Fruit fly (Drosophila melanogaster) whole organism, pupa: ENCODE results near the gene PolI.

Experiments used
- CG12605 ChIP-seq: fragments of 200-800 bp; sonication (Bioruptor generic); IDR thresholded peaks from 2 replicates; pipeline ENCODE4 v1.3.6; 2022; ENCODE audit warnings: missing biosample characterization, missing genetic modification characterization
- EcR ChIP-seq: fragments of 200-800 bp; sonication (Bioruptor generic); optimal IDR thresholded peaks from 3 replicates; lab custom pipeline; 2019; ENCODE audit warnings: missing biosample characterization, missing genetic modification characterization, mild to moderate bottlenecking, moderate library complexity, missing genetic modification reagents

DNA sequence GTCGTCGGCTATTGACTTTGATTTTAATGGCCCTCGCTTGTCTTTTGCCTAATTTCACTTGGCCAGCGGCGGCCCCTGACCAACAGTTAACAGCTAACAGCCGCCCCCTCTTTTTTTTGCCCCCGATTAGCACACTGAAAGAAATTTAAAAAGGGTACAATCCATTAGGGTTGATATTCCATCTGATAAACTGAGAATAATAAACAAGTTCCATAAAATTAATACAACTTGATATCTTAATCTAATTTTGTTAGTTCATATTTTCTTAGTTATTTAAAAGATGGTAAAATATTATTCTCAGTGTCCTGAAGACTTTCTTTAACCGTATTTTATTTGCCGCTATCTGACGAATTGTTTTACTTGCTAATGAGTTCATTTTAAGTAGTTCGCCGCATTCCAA lies 43.8 kb upstream of the PolI start:
- TF ChIP-seq CG12605 (no peak), EcR (GFP tag; lab: Kevin White, UChicago) (no peak)
